Worm (Caenorhabditis elegans) whole organism, young adult: ENCODE results near the gene cyp-34A8.

Source experiments
- F22D6.2 ChIP-seq: sonication (generic microtip); optimal IDR thresholded peaks from 2 replicates; lab custom pipeline; 2016; ENCODE audit warnings: mild to moderate bottlenecking, missing genetic modification characterization, missing compliant biosample characterization
- F52B5.7 ChIP-seq: sonication (generic microtip); optimal IDR thresholded peaks from 2 replicates; lab custom pipeline; 2016; ENCODE audit warnings: mild to moderate bottlenecking, missing genetic modification characterization, missing compliant biosample characterization
- ama-1 ChIP-seq, 3 experiments: fragments of 150-350 bp in 1 of 3; sonication (generic microtip) in 2 of 3; optimal IDR thresholded peaks; 2 replicates each; lab custom pipeline; 2014 to 2018; ENCODE audit warnings: missing biosample characterization in 2 of 3, missing genetic modification characterization in 2 of 3, missing genetic modification reagents in 2 of 3
- aptf-3 ChIP-seq: fragments of 200-800 bp; sonication (Bioruptor generic); IDR thresholded peaks from 2 replicates; pipeline ENCODE4 v1.3.6; 2022; ENCODE audit warnings: missing genetic modification characterization, missing compliant biosample characterization
- ceh-100 ChIP-seq: fragments of 200-800 bp; sonication (Bioruptor generic); IDR thresholded peaks from 2 replicates; pipeline ENCODE4 v1.3.6; 2022; ENCODE audit warnings: missing genetic modification reagents, missing genetic modification characterization, missing compliant biosample characterization
- gei-17 ChIP-seq: fragments of 200-800 bp; sonication (Bioruptor generic); optimal IDR thresholded peaks from 2 replicates; lab custom pipeline; 2018; ENCODE audit warnings: mild to moderate bottlenecking, missing genetic modification characterization, missing compliant biosample characterization
- lin-35 ChIP-seq, 3 experiments: fragments of 150-350 bp in 2 of 3; sonication (generic microtip) in 1 of 3; optimal IDR thresholded peaks; 2 replicates each; lab custom pipeline; 2014 to 2018; ENCODE audit warnings: missing biosample characterization in 3 of 3, missing genetic modification characterization in 3 of 3, missing genetic modification reagents in 3 of 3
- madf-3 ChIP-seq: fragments of 200-800 bp; sonication (Bioruptor generic); IDR thresholded peaks from 2 replicates; pipeline ENCODE4 v1.3.6; 2022; ENCODE audit warnings: missing genetic modification reagents, missing genetic modification characterization, missing compliant biosample characterization
- pha-4 ChIP-seq: fragments of 150-350 bp; sonication (generic microtip); optimal IDR thresholded peaks from 2 replicates; lab custom pipeline; 2014; ENCODE audit warnings: missing biosample characterization, missing genetic modification reagents, missing genetic modification characterization
- rpc-1 ChIP-seq, 2 experiments: fragments of 150-350 bp in 1 of 2; sonication (generic microtip) in 1 of 2; optimal IDR thresholded peaks; 2 replicates each; lab custom pipeline; 2014 to 2018; ENCODE audit warnings: missing biosample characterization in 1 of 2, missing genetic modification characterization in 1 of 2, missing genetic modification reagents in 1 of 2, missing genotype in 1 of 2
- sea-2 ChIP-seq: fragments of 200-800 bp; sonication (Bioruptor generic); IDR thresholded peaks from 2 replicates; pipeline ENCODE4 v1.3.6; 2022; ENCODE audit warnings: missing genetic modification characterization, missing compliant biosample characterization
- snpc-1.3 ChIP-seq: sonication (generic microtip); optimal IDR thresholded peaks from 2 replicates; lab custom pipeline; 2017; ENCODE audit warnings: missing genetic modification characterization, mild to moderate bottlenecking, missing compliant biosample characterization, antibody characterized with exemption, moderate library complexity, missing genotype, missing genetic modification reagents; ENCODE audit not compliant: insufficient read depth
- snpc-4 ChIP-seq, 5 experiments: fragments of 150-350 bp in 1 of 5; sonication (generic microtip) in 4 of 5; optimal IDR thresholded peaks; 2 replicates each; lab custom pipeline; 2014 to 2018; ENCODE audit warnings: missing genetic modification characterization in 5 of 5, missing biosample characterization in 3 of 5, antibody characterized with exemption in 2 of 5, mild to moderate bottlenecking in 2 of 5, missing compliant biosample characterization in 2 of 5, missing genotype in 2 of 5, moderate library complexity in 2 of 5, missing genetic modification reagents in 1 of 5
- somi-1 ChIP-seq: fragments of 200-800 bp; sonication (Bioruptor generic); optimal IDR thresholded peaks from 2 replicates; lab custom pipeline; 2018; ENCODE audit warnings: mild to moderate bottlenecking, missing genetic modification characterization, missing compliant biosample characterization

DNA sequence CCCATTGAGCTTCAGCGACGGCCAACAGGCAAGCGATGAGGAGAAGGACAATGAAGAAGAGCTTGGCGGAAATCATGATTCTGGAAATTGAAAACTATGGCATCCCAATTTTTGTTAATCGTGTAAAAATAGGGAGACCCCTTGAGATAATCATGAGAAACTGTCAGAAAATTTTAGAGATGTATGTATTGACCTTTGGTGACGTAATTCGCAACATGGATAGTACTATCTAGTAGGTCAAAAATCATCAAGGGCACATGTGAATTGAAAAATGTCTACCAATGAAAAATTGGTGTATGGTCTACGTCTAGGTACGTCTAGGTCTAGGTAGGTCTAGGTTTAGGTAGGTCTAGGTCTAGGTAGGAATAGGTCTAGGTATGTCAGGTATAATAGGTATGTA lies 11.4 kb upstream of the cyp-34A8 start, which contains the start of gene nlp-34:
- TF ChIP-seq ama-1 (optimal IDR thresholded peaks at IDR 0.05; lab: Kevin White, UChicago) (no peak), ama-1 (GFP tag; optimal IDR thresholded peaks at IDR 0.05; lab: Kevin White, UChicago) (no peak), pha-4 (tag; lab: Kevin White, UChicago) (no peak), ceh-100 (GFP tag; lab: Robert Waterston, UW) (no peak), snpc-1.3 (tag; lab: Kevin White, UChicago) (no peak), sea-2 (GFP tag; lab: Robert Waterston, UW) (no peak), somi-1 (no peak), lin-35 (GFP tag; optimal IDR thresholded peaks at IDR 0.05; lab: Kevin White, UChicago) (no peak), aptf-3 (GFP tag; lab: Robert Waterston, UW) (no peak), madf-3 (GFP tag; lab: Robert Waterston, UW) (no peak), snpc-4 (GFP tag; optimal IDR thresholded peaks at IDR 0.05; lab: Kevin White, UChicago) (no peak), snpc-4 (tag; optimal IDR thresholded peaks at IDR 0.05; lab: Kevin White, UChicago) (no peak), rpc-1 (optimal IDR thresholded peaks at IDR 0.05; lab: Kevin White, UChicago) (no peak), rpc-1 (tag; optimal IDR thresholded peaks at IDR 0.05; lab: Kevin White, UChicago) (no peak), gei-17 (GFP tag; lab: Kevin White, UChicago) (no peak), F22D6.2 (tag; lab: Kevin White, UChicago) (no peak), F52B5.7 (tag; lab: Kevin White, UChicago) (no peak)
